Worm (Caenorhabditis elegans) whole organism, L3 larva: ENCODE measurements around the gene prp-9.
A peak's percentile ranks its signal among the peaks of the same experiment; 100 is the strongest.

Experiments used
- R02D3.7 ChIP-seq: fragments of 150-350 bp; optimal IDR thresholded peaks from 2 replicates; lab custom pipeline; 2014; ENCODE audit warnings: missing biosample characterization, missing genetic modification characterization
- ZK546.5 ChIP-seq: sonication (generic microtip); optimal IDR thresholded peaks from 2 replicates; lab custom pipeline; 2017; ENCODE audit warnings: missing biosample characterization, missing genetic modification characterization
- aly-2 ChIP-seq: fragments of 150-350 bp; optimal IDR thresholded peaks from 2 replicates; lab custom pipeline; 2014; ENCODE audit warnings: missing biosample characterization, missing genetic modification characterization
- ama-1 ChIP-seq: fragments of 150-350 bp; optimal IDR thresholded peaks from 2 replicates; lab custom pipeline; 2018
- ceh-16 ChIP-seq: sonication (generic microtip); optimal IDR thresholded peaks from 2 replicates; lab custom pipeline; 2017; ENCODE audit warnings: missing biosample characterization, missing genetic modification characterization
- ceh-28 ChIP-seq: fragments of 150-350 bp; optimal IDR thresholded peaks from 2 replicates; lab custom pipeline; 2014; ENCODE audit warnings: missing biosample characterization, missing genetic modification reagents, missing genetic modification characterization
- ceh-82 ChIP-seq: fragments of 150-350 bp; optimal IDR thresholded peaks from 2 replicates; lab custom pipeline; 2014; ENCODE audit warnings: missing biosample characterization, missing genetic modification characterization
- ceh-9 ChIP-seq: sonication (generic microtip); optimal IDR thresholded peaks from 2 replicates; lab custom pipeline; 2018; ENCODE audit warnings: missing biosample characterization, missing genetic modification characterization
- daf-12 ChIP-seq: fragments of 150-350 bp; optimal IDR thresholded peaks from 2 replicates; lab custom pipeline; 2014; ENCODE audit warnings: missing biosample characterization, missing genetic modification reagents, missing genetic modification characterization
- egl-27 ChIP-seq: sonication (generic microtip); optimal IDR thresholded peaks from 4 replicates; lab custom pipeline; 2017; ENCODE audit warnings: missing biosample characterization, missing genetic modification reagents, missing genetic modification characterization
- egl-5 ChIP-seq: fragments of 150-350 bp; optimal IDR thresholded peaks from 2 replicates; lab custom pipeline; 2017; ENCODE audit warnings: missing biosample characterization, missing genetic modification reagents, missing genetic modification characterization, inconsistent platforms
- elt-1 ChIP-seq: fragments of 150-350 bp; optimal IDR thresholded peaks from 2 replicates; lab custom pipeline; 2014; ENCODE audit warnings: missing biosample characterization, missing genetic modification characterization
- elt-2 ChIP-seq: sonication (generic microtip); optimal IDR thresholded peaks from 2 replicates; lab custom pipeline; 2016; ENCODE audit warnings: missing genetic modification reagents, mild to moderate bottlenecking, missing genetic modification characterization, missing compliant biosample characterization
- elt-3 ChIP-seq, 3 experiments: fragments of 150-350 bp in 1 of 3; sonication (generic microtip) in 2 of 3; optimal IDR thresholded peaks; 2 replicates in 2 of 3; 4 replicates in 1 of 3; lab custom pipeline; 2014 to 2017; ENCODE audit warnings: missing biosample characterization in 3 of 3, missing genetic modification characterization in 3 of 3
- eor-1 ChIP-seq, 2 experiments: fragments of 150-350 bp; optimal IDR thresholded peaks; 2 replicates each; lab custom pipeline; 2014 to 2018; ENCODE audit warnings: missing biosample characterization in 2 of 2, missing genetic modification characterization in 2 of 2
- fkh-10 ChIP-seq: sonication (generic microtip); optimal IDR thresholded peaks from 2 replicates; lab custom pipeline; 2017; ENCODE audit warnings: missing biosample characterization, missing genetic modification reagents, missing genetic modification characterization
- fkh-2 ChIP-seq: fragments of 150-350 bp; optimal IDR thresholded peaks from 2 replicates; lab custom pipeline; 2014; ENCODE audit warnings: missing biosample characterization, missing genetic modification reagents, missing genetic modification characterization
- fos-1 ChIP-seq: fragments of 150-350 bp; optimal IDR thresholded peaks from 2 replicates; lab custom pipeline; 2014; ENCODE audit warnings: missing biosample characterization, missing genetic modification characterization
- hmg-11 ChIP-seq: sonication (generic microtip); optimal IDR thresholded peaks from 2 replicates; lab custom pipeline; 2016; ENCODE audit warnings: missing genetic modification characterization, missing compliant biosample characterization
- jun-1 ChIP-seq: fragments of 150-350 bp; optimal IDR thresholded peaks from 2 replicates; lab custom pipeline; 2014; ENCODE audit warnings: missing biosample characterization, missing genetic modification reagents, missing genetic modification characterization
- lin-15B ChIP-seq: fragments of 150-350 bp; optimal IDR thresholded peaks from 2 replicates; lab custom pipeline; 2014; ENCODE audit warnings: missing biosample characterization, missing genetic modification characterization
- lin-39 ChIP-seq: fragments of 150-350 bp; optimal IDR thresholded peaks from 2 replicates; lab custom pipeline; 2018; ENCODE audit warnings: missing biosample characterization, missing genetic modification reagents, missing genetic modification characterization
- lsy-12 ChIP-seq: sonication (generic microtip); optimal IDR thresholded peaks from 2 replicates; lab custom pipeline; 2016; ENCODE audit warnings: mild to moderate bottlenecking, missing genetic modification characterization, missing compliant biosample characterization
- mdl-1 ChIP-seq: fragments of 150-350 bp; optimal IDR thresholded peaks from 2 replicates; lab custom pipeline; 2014; ENCODE audit warnings: missing biosample characterization, missing genetic modification characterization
- mml-1 ChIP-seq: fragments of 150-350 bp; sonication (generic microtip); optimal IDR thresholded peaks from 3 replicates; lab custom pipeline; 2014; ENCODE audit warnings: missing biosample characterization, missing genetic modification characterization
- nfya-1 ChIP-seq: sonication (generic microtip); optimal IDR thresholded peaks from 2 replicates; lab custom pipeline; 2017; ENCODE audit warnings: missing genetic modification characterization, mild to moderate bottlenecking, missing compliant biosample characterization, antibody characterized with exemption, moderate library complexity; ENCODE audit not compliant: insufficient read depth
- nhr-11 ChIP-seq: fragments of 150-350 bp; optimal IDR thresholded peaks from 2 replicates; lab custom pipeline; 2014; ENCODE audit warnings: missing biosample characterization, missing genetic modification characterization
- nhr-12 ChIP-seq: fragments of 150-350 bp; optimal IDR thresholded peaks from 2 replicates; lab custom pipeline; 2014; ENCODE audit warnings: missing biosample characterization, missing genetic modification characterization
- nhr-23 ChIP-seq: fragments of 150-350 bp; optimal IDR thresholded peaks from 2 replicates; lab custom pipeline; 2014; ENCODE audit warnings: missing biosample characterization, missing genetic modification reagents, missing genetic modification characterization
- nhr-237 ChIP-seq: fragments of 150-350 bp; optimal IDR thresholded peaks from 2 replicates; lab custom pipeline; 2014; ENCODE audit warnings: missing biosample characterization, missing genetic modification characterization
- nhr-25 ChIP-seq: sonication (generic microtip); optimal IDR thresholded peaks from 2 replicates; lab custom pipeline; 2017; ENCODE audit warnings: missing biosample characterization, missing genetic modification characterization
- nhr-28 ChIP-seq: fragments of 150-350 bp; optimal IDR thresholded peaks from 2 replicates; lab custom pipeline; 2014; ENCODE audit warnings: missing biosample characterization, missing genetic modification characterization
- nhr-43 ChIP-seq: sonication (generic microtip); optimal IDR thresholded peaks from 2 replicates; lab custom pipeline; 2016; ENCODE audit warnings: mild to moderate bottlenecking, missing genetic modification characterization, missing compliant biosample characterization; ENCODE audit not compliant: poor library complexity, severe bottlenecking
- nhr-67 ChIP-seq: fragments of 150-350 bp; optimal IDR thresholded peaks from 2 replicates; lab custom pipeline; 2014; ENCODE audit warnings: missing biosample characterization, missing genetic modification characterization
- nhr-76 ChIP-seq: fragments of 150-350 bp; sonication (generic microtip); optimal IDR thresholded peaks from 5 replicates; lab custom pipeline; 2014; ENCODE audit warnings: missing biosample characterization, missing genetic modification characterization
- nhr-77 ChIP-seq: fragments of 150-350 bp; optimal IDR thresholded peaks from 2 replicates; lab custom pipeline; 2014; ENCODE audit warnings: missing biosample characterization, missing genetic modification characterization
- pha-4 ChIP-seq: fragments of 150-350 bp; optimal IDR thresholded peaks from 2 replicates; lab custom pipeline; 2014; ENCODE audit warnings: missing biosample characterization, missing genetic modification reagents, missing genetic modification characterization
- pqm-1 ChIP-seq: fragments of 150-350 bp; optimal IDR thresholded peaks from 2 replicates; lab custom pipeline; 2017; ENCODE audit warnings: missing biosample characterization, missing genetic modification characterization, inconsistent platforms
- sea-2 ChIP-seq: fragments of 150-350 bp; sonication (generic microtip); optimal IDR thresholded peaks from 4 replicates; lab custom pipeline; 2014; ENCODE audit warnings: missing biosample characterization, missing genetic modification reagents, missing genetic modification characterization
- skn-1 ChIP-seq: fragments of 150-350 bp; optimal IDR thresholded peaks from 2 replicates; lab custom pipeline; 2014; ENCODE audit warnings: missing biosample characterization, missing genetic modification characterization
- snpc-4 ChIP-seq: fragments of 150-350 bp; optimal IDR thresholded peaks from 2 replicates; lab custom pipeline; 2014; ENCODE audit warnings: missing biosample characterization, missing genetic modification characterization
- tbx-2 ChIP-seq: sonication (generic microtip); optimal IDR thresholded peaks from 2 replicates; lab custom pipeline; 2016; ENCODE audit warnings: mild to moderate bottlenecking, missing genetic modification characterization, missing compliant biosample characterization
- unc-39 ChIP-seq: sonication (generic microtip); optimal IDR thresholded peaks from 4 replicates; lab custom pipeline; 2017; ENCODE audit warnings: missing biosample characterization, missing genetic modification characterization
- unc-62 ChIP-seq: fragments of 150-350 bp; sonication (generic microtip); optimal IDR thresholded peaks from 4 replicates; lab custom pipeline; 2014; ENCODE audit warnings: missing biosample characterization, missing genetic modification reagents, missing genetic modification characterization
- zag-1 ChIP-seq: fragments of 150-350 bp; optimal IDR thresholded peaks from 2 replicates; lab custom pipeline; 2014; ENCODE audit warnings: missing biosample characterization, missing genetic modification characterization
- ztf-11 ChIP-seq: fragments of 150-350 bp; optimal IDR thresholded peaks from 2 replicates; lab custom pipeline; 2014; ENCODE audit warnings: missing biosample characterization, missing genetic modification characterization
- ztf-4 ChIP-seq: fragments of 150-350 bp; optimal IDR thresholded peaks from 2 replicates; lab custom pipeline; 2014; ENCODE audit warnings: missing biosample characterization, missing genetic modification characterization

The prp-9 gene

DNA sequence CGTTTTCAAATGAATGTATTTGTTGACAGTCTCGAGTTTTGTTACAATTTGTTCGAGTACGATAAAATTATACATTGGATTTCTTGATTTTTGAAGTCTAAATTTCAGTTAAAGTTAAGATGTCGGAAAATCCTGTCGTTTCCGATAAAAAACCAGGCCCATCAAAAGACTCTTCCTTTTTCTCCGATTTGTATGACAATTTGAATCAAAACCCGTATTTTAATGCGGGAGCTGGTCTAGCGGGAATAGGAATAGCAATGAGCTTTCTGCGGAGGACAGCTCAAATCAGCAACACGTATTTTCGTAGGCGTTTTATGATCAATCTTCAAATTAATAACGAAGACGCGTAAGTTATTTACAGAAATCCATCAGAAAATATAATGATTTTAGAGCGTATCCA lies 45.8 kb upstream of the prp-9 start, which contains the start of gene bcs-1:
TSS of gene bcs-1 (plus strand) at position 109 of the 400 bp plus-strand sequence.
- no peak for TF ChIP-seq sea-2 (GFP tag; lab: Kevin White, UChicago)
- no peak for TF ChIP-seq unc-62 (GFP tag; lab: Kevin White, UChicago)
- TF ChIP-seq hmg-11 = no peak
- no peak for TF ChIP-seq fkh-2
- TF ChIP-seq egl-27 (tag; lab: Kevin White, UChicago) = no peak
- TF ChIP-seq nhr-237 = no peak
- no peak for TF ChIP-seq mml-1
- no peak for TF ChIP-seq nfya-1 (tag; lab: Kevin White, UChicago)
- TF ChIP-seq skn-1 (tag; lab: Kevin White, UChicago) = no peak
- no peak for TF ChIP-seq aly-2
- no peak for TF ChIP-seq unc-39
- TF ChIP-seq nhr-25 (tag; lab: Kevin White, UChicago) = no peak
- TF ChIP-seq nhr-11 (tag; lab: Kevin White, UChicago) = no peak
- TF ChIP-seq ceh-28 (tag; lab: Kevin White, UChicago) = no peak
- TF ChIP-seq nhr-67 = no peak
- TF ChIP-seq nhr-77 = no peak
- TF ChIP-seq tbx-2 (tag; lab: Kevin White, UChicago) = no peak

DNA sequence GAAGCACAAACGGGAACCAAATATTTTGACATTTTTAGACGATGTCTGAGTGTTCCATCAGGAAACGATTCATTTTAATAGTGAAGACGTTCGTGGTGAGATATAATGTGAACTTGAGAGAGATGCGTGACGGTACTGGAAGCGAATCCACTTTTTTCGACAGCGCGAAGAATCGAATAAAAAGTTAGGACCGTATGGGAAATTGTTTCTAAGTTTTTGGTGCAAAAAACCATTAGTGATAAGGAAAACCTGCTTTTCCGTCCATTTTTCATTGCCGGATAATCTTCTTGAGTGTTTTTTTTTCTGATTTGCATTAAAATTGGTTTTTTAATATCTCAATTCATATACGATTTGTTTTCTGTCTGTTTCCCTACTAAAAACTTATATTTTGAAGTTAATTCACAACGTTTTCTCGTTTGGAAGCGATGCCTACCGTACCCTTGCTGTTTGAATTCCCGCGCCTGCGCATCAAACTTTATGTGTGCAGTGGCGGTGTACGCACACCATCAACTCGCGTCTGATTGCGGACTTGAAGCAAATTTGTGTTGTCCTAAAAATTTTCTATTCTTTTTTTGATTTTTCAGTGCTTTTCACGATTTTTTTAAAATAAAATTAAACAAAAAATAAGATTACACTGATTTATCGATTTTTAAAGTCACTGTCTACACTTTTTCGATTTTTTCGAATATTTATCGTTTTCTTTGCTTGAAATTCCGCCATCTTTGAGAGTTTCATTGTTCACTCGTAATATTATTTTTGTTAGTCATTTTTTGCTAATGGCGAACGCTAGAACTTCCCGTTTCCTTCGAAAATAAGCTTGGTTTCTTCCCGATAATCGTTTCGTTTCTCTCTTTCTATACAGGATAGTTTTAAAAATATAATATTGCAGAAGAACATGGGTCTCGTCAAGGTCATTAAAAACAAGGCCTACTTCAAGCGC lies 44.1 kb upstream of the prp-9 start, which contains the start of the genes col-38 and rpl-5:
TSS of gene col-38 (minus strand) at position 51 of the 940 bp plus-strand sequence.
TSS of gene rpl-5 (plus strand) at position 890 of the 940 bp plus-strand sequence.
- no peak for TF ChIP-seq nhr-12 (tag; lab: Kevin White, UChicago)
- TF ChIP-seq ZK546.5 (tag; lab: Kevin White, UChicago) = peak; percentile 84
- peak; percentile 96 for TF ChIP-seq nhr-23 (tag; lab: Kevin White, UChicago)
- TF ChIP-seq unc-62 (GFP tag; lab: Kevin White, UChicago) = peak; percentile 28
- TF ChIP-seq sea-2 (GFP tag; lab: Kevin White, UChicago) = no peak
- TF ChIP-seq snpc-4 (tag; lab: Kevin White, UChicago) = peak; percentile 78
- peak; percentile 7 for TF ChIP-seq ama-1 (lab: Kevin White, UChicago)
- TF ChIP-seq pha-4 (tag; lab: Kevin White, UChicago) = peak; percentile 99
- peak; percentile 78 for TF ChIP-seq skn-1 (tag; lab: Kevin White, UChicago)
- no peak for TF ChIP-seq fos-1 (tag; lab: Kevin White, UChicago)
- no peak for TF ChIP-seq nhr-76 (tag; lab: Kevin White, UChicago)
- TF ChIP-seq ceh-28 (tag; lab: Kevin White, UChicago) = peak; percentile 64
- TF ChIP-seq hmg-11 = peak; percentile 63
- TF ChIP-seq elt-1 = peak; percentile 23
- TF ChIP-seq ceh-82 (tag; lab: Kevin White, UChicago) = no peak
- TF ChIP-seq ztf-4 = peak; percentile 2
- TF ChIP-seq lsy-12 (tag; lab: Kevin White, UChicago) = peak; percentile 77
- peak; percentile 72 for TF ChIP-seq elt-2 (tag; lab: Kevin White, UChicago)
- no peak for TF ChIP-seq egl-27 (tag; lab: Kevin White, UChicago)
- TF ChIP-seq nhr-43 (tag; lab: Kevin White, UChicago) = peak; percentile 66
- TF ChIP-seq ceh-9 (tag; lab: Kevin White, UChicago) = no peak
- TF ChIP-seq unc-39 = no peak
- TF ChIP-seq mdl-1 (tag; lab: Kevin White, UChicago) = no peak
- no peak for TF ChIP-seq nhr-77
- peak; percentile 97 for TF ChIP-seq nfya-1 (tag; lab: Kevin White, UChicago)
- TF ChIP-seq jun-1 (tag; lab: Kevin White, UChicago) = peak; percentile 66
- peak; percentile 51 for TF ChIP-seq pqm-1 (tag; lab: Kevin White, UChicago)
- no peak for TF ChIP-seq ceh-16 (tag; lab: Kevin White, UChicago)
- TF ChIP-seq ztf-11 (tag; lab: Kevin White, UChicago) = no peak
- TF ChIP-seq daf-12 (tag; lab: Kevin White, UChicago) = no peak
- TF ChIP-seq zag-1 (tag; lab: Kevin White, UChicago) = no peak
- TF ChIP-seq tbx-2 (tag; lab: Kevin White, UChicago) = peak; percentile 38
- no peak for TF ChIP-seq nhr-28 (tag; lab: Kevin White, UChicago)
- TF ChIP-seq R02D3.7 (tag; lab: Kevin White, UChicago) = peak; percentile 73
- peak; percentile 94 for TF ChIP-seq nhr-25 (tag; lab: Kevin White, UChicago)
- peak; percentile 93 for TF ChIP-seq lin-39 (tag; lab: Kevin White, UChicago)
- TF ChIP-seq nhr-67 = no peak
- no peak for TF ChIP-seq fkh-2
- TF ChIP-seq mml-1 = no peak
- peak; percentile 87 for TF ChIP-seq egl-5
- peak; percentile 83 for TF ChIP-seq fkh-10 (GFP tag; lab: Kevin White, UChicago)
- TF ChIP-seq aly-2 = no peak
- TF ChIP-seq eor-1 (tag; optimal IDR thresholded peaks at IDR 0.05; lab: Kevin White, UChicago) = no peak
- TF ChIP-seq nhr-11 (tag; lab: Kevin White, UChicago) = peak; percentile 73
- no peak for TF ChIP-seq nhr-237
- TF ChIP-seq elt-3 (tag; optimal IDR thresholded peaks at IDR 0.05; lab: Kevin White, UChicago) = no peak
- peak; percentile 97 for TF ChIP-seq lin-15B (tag; lab: Kevin White, UChicago)
- TF ChIP-seq, all 47 proteins: peak for 25
